Worm (Caenorhabditis elegans): ENCODE data around the gene Y49A3A.4.

DNA sequence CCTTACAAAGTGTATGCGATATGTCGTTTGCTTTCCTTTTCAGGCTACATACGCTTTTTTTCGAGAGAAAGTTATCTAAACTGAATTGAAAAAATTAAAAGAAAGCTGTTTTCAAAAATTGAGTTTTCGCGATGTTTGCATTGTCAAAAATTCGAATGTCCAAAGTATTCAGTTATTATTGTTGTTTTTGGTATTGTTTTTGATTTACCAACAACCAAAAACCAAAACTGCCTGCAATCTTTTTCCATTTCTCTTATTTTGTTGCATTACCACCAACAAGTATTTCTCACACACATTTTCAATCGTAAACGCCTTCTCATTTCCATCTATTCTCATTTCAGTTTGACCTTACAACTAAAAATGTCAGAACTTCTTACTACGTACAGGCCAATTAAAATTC, 29.9 kb downstream of the Y49A3A.4 start, which contains the start of gene pepm-1:
- TF ChIP-seq cog-1 (tag; optimal IDR thresholded peaks at IDR 0.05) (no peak), ztf-23 (GFP tag; IDR thresholded peaks at IDR 0.05) (no peak), klf-2 (GFP tag; conservative IDR thresholded peaks at IDR 0.05) (no peak), med-1 (GFP tag; optimal IDR thresholded peaks at IDR 0.05; ENCODE audit: insufficient read depth) (no peak)
